Fruit fly (Drosophila melanogaster): ENCODE results near the gene yem.

Gene yem

DNA sequence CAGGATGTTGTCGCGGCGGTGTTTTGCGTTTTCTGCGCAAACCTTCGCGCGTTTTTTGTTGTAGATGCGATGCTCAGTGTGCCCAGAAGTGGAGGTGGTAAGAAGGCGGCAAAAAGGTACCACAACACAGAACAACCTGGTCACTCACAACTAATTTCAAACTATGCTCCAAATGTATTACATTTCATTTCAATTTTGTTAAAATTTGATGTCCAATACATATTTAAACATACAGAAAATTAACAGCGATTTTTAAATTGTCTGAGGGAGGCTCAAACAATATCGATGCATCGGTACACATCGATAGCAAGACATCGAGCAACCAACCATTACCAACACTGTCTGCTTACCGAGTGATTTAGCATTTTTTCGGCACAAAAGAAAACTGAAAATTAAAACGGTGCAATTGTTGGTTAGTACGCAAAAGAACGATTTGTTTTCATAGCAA lies 30.5 kb upstream of the yem start, which contains the start of the genes Slbp and Rpn2 (continued):
- TF ChIP-seq CG12744 (GFP tag; optimal IDR thresholded peaks at IDR 0.05) (peak; percentile 36), Opbp (GFP tag; IDR thresholded peaks at IDR 0.05; ENCODE audit: partially characterized antibody) (peak; percentile 88), fd96Cb (tag; optimal IDR thresholded peaks at IDR 0.05) (no peak), Scr (GFP tag; IDR thresholded peaks at IDR 0.05; ENCODE audit: partially characterized antibody) (peak; percentile 94), CG13424 (tag; optimal IDR thresholded peaks at IDR 0.05) (no peak), sr (GFP tag; IDR thresholded peaks at IDR 0.05) (no peak), CG4424 (GFP tag; optimal IDR thresholded peaks at IDR 0.05) (no peak), Pdp1 (GFP tag; optimal IDR thresholded peaks at IDR 0.05) (peak; percentile 31 to 70), pan (optimal IDR thresholded peaks at IDR 0.05) (no peak), pan (GFP tag; optimal IDR thresholded peaks at IDR 0.05 in 1 of 2, IDR thresholded peaks at IDR 0.05 in 1 of 2) (no peak), caup (GFP tag; optimal IDR thresholded peaks at IDR 0.05; ENCODE audit: severe bottlenecking) (peak; percentile 10), B-H2 (GFP tag; optimal IDR thresholded peaks at IDR 0.05) (peak; percentile 62), ase (GFP tag; IDR thresholded peaks at IDR 0.05) (no peak), toy (GFP tag; IDR thresholded peaks at IDR 0.05) (no peak), Bgb (GFP tag; IDR thresholded peaks at IDR 0.05; ENCODE audit: partially characterized antibody) (peak; percentile 95), stc (GFP tag; IDR thresholded peaks at IDR 0.05) (no peak), CG13296 (GFP tag; optimal IDR thresholded peaks at IDR 0.05) (peak; percentile 15), Tbp (GFP tag; optimal IDR thresholded peaks at IDR 0.05) (no peak), shn (GFP tag; optimal IDR thresholded peaks at IDR 0.05) (peak; percentile 57), Dip2 (GFP tag; IDR thresholded peaks at IDR 0.05) (no peak), pzg (GFP tag; optimal IDR thresholded peaks at IDR 0.05) (peak; percentile 98), Spps (tag; optimal IDR thresholded peaks at IDR 0.05) (peak; percentile 20), CG32767 (GFP tag; IDR thresholded peaks at IDR 0.05) (0 out of 2 replicates have a peak, but pooled peaks have one; percentile 9), CG9932 (GFP tag; IDR thresholded peaks at IDR 0.05) (peak; percentile 74), Myb (GFP tag; optimal IDR thresholded peaks at IDR 0.05) (peak; percentile 82), jing (GFP tag; optimal IDR thresholded peaks at IDR 0.05) (no peak), Lim3 (GFP tag; IDR thresholded peaks at IDR 0.05) (no peak), so (GFP tag; IDR thresholded peaks at IDR 0.05) (0 out of 3 replicates have a peak, but pooled peaks have one; percentile 46), Max (GFP tag; optimal IDR thresholded peaks at IDR 0.05) (peak; percentile 43), vfl (GFP tag; optimal IDR thresholded peaks at IDR 0.05) (peak; percentile 45), CG3847 (GFP tag; IDR thresholded peaks at IDR 0.05) (peak; percentile 80), CG4854 (GFP tag; optimal IDR thresholded peaks at IDR 0.05) (peak; percentile 37), NfI (GFP tag; optimal IDR thresholded peaks at IDR 0.05) (peak; percentile 55), chn (GFP tag; optimal IDR thresholded peaks at IDR 0.05) (peak; percentile 43), CG34224 (GFP tag; IDR thresholded peaks at IDR 0.05; ENCODE audit: partially characterized antibody) (peak; percentile 97), CG13624 (GFP tag; optimal IDR thresholded peaks at IDR 0.05) (peak; percentile 62), mirr (GFP tag; optimal IDR thresholded peaks at IDR 0.05) (peak; percentile 29), CG7963 (GFP tag; IDR thresholded peaks at IDR 0.05; ENCODE audit: partially characterized antibody) (peak; percentile 80), pb (GFP tag; optimal IDR thresholded peaks at IDR 0.05) (no peak), CG18764 (GFP tag; optimal IDR thresholded peaks at IDR 0.05) (peak; percentile 9), gcm2 (GFP tag; optimal IDR thresholded peaks at IDR 0.05) (no peak), inv (GFP tag; IDR thresholded peaks at IDR 0.05; ENCODE audit: partially characterized antibody) (peak; percentile 87), CTCF (GFP tag; optimal IDR thresholded peaks at IDR 0.05) (no peak), CG12391 (tag; optimal IDR thresholded peaks at IDR 0.05) (peak; percentile 67), CG42726 (GFP tag; IDR thresholded peaks at IDR 0.05; ENCODE audit: partially characterized antibody) (peak; percentile 87), NFAT (GFP tag; IDR thresholded peaks at IDR 0.05) (0 out of 2 replicates have a peak, but pooled peaks have one; percentile 4), grau (tag; optimal IDR thresholded peaks at IDR 0.05) (peak; percentile 50), CG18011 (GFP tag; optimal IDR thresholded peaks at IDR 0.05) (peak; percentile 30), CG12299 (tag; optimal IDR thresholded peaks at IDR 0.05) (peak; percentile 43), CG17186 (GFP tag; optimal IDR thresholded peaks at IDR 0.05) (peak; percentile 90), cato (GFP tag; optimal IDR thresholded peaks at IDR 0.05; ENCODE audit: borderline replicate concordance) (no peak)

All from whole organism, embryonic.